Worm (Caenorhabditis elegans): ENCODE data around the gene F09F9.2.
A peak's percentile ranks its signal among the peaks of the same experiment; 100 is the strongest.

- TF ChIP-seq spr-1 (tag; optimal IDR thresholded peaks at IDR 0.05) (no peak), F49E8.2 (tag; optimal IDR thresholded peaks at IDR 0.05; ENCODE audit: borderline replicate concordance) (no peak), unc-130 (GFP tag; optimal IDR thresholded peaks at IDR 0.05) (no peak), nhr-42 (GFP tag; IDR thresholded peaks at IDR 0.05) (no peak), nhr-237 (tag; optimal IDR thresholded peaks at IDR 0.05) (no peak), snpc-4 (tag; optimal IDR thresholded peaks at IDR 0.05) (no peak), R02D3.7 (tag; optimal IDR thresholded peaks at IDR 0.05) (no peak), pqm-1 (tag; optimal IDR thresholded peaks at IDR 0.05) (peak; percentile 33)
Measured at ce11 chrX:4142648-4143259, 31.5 kb upstream of the F09F9.2 start.

Measured in whole organism, L4 larva.